Worm (Caenorhabditis elegans): ENCODE measurements around the gene kin-30.

DNA sequence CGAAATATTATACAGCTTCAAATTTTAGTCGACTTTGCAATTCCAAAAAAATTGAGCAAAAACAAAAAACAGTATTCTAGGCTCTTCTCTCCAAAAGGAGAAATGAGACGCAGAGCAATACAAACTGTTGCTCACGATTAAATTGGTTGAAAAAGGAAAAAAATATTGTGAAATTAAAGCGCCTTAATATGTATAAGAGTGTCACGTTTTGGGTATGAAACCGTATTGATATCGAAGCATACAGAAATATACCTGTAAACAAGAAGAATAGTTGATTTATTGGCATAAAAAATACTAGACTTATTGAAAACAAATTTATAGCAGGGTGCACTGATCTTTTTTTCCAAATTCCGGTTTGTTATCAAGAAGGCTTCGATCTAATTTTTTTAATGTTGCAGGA is 21.3 kb downstream of the kin-30 start, which contains the start of gene M01B2.13:
- TF ChIP-seq nhr-77 (tag; optimal IDR thresholded peaks at IDR 0.05) (no peak), F13H6.1 (tag; optimal IDR thresholded peaks at IDR 0.05) (no peak), dmd-4 (tag; optimal IDR thresholded peaks at IDR 0.05) (no peak), nhr-25 (tag; optimal IDR thresholded peaks at IDR 0.05) (no peak)
